Fruit fly (Drosophila melanogaster): Measurements from ENCODE around the gene ND-B8.

Gene ND-B8

dm6 chr2L:4440881-4441737 lies 13.3 kb upstream of the ND-B8 start, which contains the start of gene CG15431 (continued):
- TF ChIP-seq CG7928 (GFP tag; optimal IDR thresholded peaks at IDR 0.05) (no peak), nau (GFP tag; optimal IDR thresholded peaks at IDR 0.05) (peak; percentile 55), run (tag; optimal IDR thresholded peaks at IDR 0.05) (peak; percentile 17), zf30C (GFP tag; optimal IDR thresholded peaks at IDR 0.05) (peak; percentile 67), sqz (GFP tag; optimal IDR thresholded peaks at IDR 0.05) (no peak), CG4854 (GFP tag; optimal IDR thresholded peaks at IDR 0.05) (peak; percentile 41), hbn (GFP tag; IDR thresholded peaks at IDR 0.05; ENCODE audit: partially characterized antibody) (no peak), fru (optimal IDR thresholded peaks at IDR 0.05) (no peak), row (GFP tag; IDR thresholded peaks at IDR 0.05) (peak; percentile 71), CG7372 (GFP tag; IDR thresholded peaks at IDR 0.05) (peak; percentile 51), CG13424 (tag; optimal IDR thresholded peaks at IDR 0.05) (peak; percentile 44), klu (GFP tag; IDR thresholded peaks at IDR 0.05) (peak; percentile 57), CG10147 (GFP tag; optimal IDR thresholded peaks at IDR 0.05) (peak; percentile 28), tin (GFP tag; optimal IDR thresholded peaks at IDR 0.05) (peak; percentile 37), Sry-δ (GFP tag; optimal IDR thresholded peaks at IDR 0.05) (no peak), fd64A (GFP tag; optimal IDR thresholded peaks at IDR 0.05) (no peak), z (GFP tag; IDR thresholded peaks at IDR 0.05) (no peak), ap (GFP tag; IDR thresholded peaks at IDR 0.05) (no peak), danr (GFP tag; IDR thresholded peaks at IDR 0.05) (no peak), CG14667 (GFP tag; IDR thresholded peaks at IDR 0.05) (0 out of 2 replicates have a peak, but pooled peaks have one; percentile 8), esg (GFP tag; conservative IDR thresholded peaks at IDR 0.05) (peak; percentile 44), CG3838 (GFP tag; optimal IDR thresholded peaks at IDR 0.05) (no peak), CG4707 (GFP tag; optimal IDR thresholded peaks at IDR 0.05) (no peak), CkIIα-i1 (GFP tag; IDR thresholded peaks at IDR 0.05) (peak; percentile 65; the same call in 1 of the 2 replicates), Chrac-16 (GFP tag; optimal IDR thresholded peaks at IDR 0.05) (no peak), Vsx1 (GFP tag; optimal IDR thresholded peaks at IDR 0.05) (no peak), Aef1 (GFP tag; IDR thresholded peaks at IDR 0.05) (peak; percentile 46; the same call in 2 of the 3 replicates), ERR (GFP tag; optimal IDR thresholded peaks at IDR 0.05) (no peak), chinmo (GFP tag; IDR thresholded peaks at IDR 0.05; ENCODE audit: partially characterized antibody) (0 out of 4 replicates have a peak, but pooled peaks have one; percentile 34), Fer3 (tag; optimal IDR thresholded peaks at IDR 0.05) (peak; percentile 59), Dref (GFP tag; IDR thresholded peaks at IDR 0.05) (no peak), Hmx (GFP tag; optimal IDR thresholded peaks at IDR 0.05) (no peak), ranshi (GFP tag; IDR thresholded peaks at IDR 0.05) (no peak; the same call in 1 of the 2 replicates), CG10543 (GFP tag; optimal IDR thresholded peaks at IDR 0.05) (no peak), oc (tag; optimal IDR thresholded peaks at IDR 0.05) (no peak), CG18476 (GFP tag; optimal IDR thresholded peaks at IDR 0.05) (peak; percentile 45), nerfin-1 (tag; optimal IDR thresholded peaks at IDR 0.05) (no peak), CG9437 (GFP tag; optimal IDR thresholded peaks at IDR 0.05) (no peak), CG8290 (GFP tag; optimal IDR thresholded peaks at IDR 0.05) (no peak), CG8290 (tag; optimal IDR thresholded peaks at IDR 0.05) (no peak), dm (GFP tag; optimal IDR thresholded peaks at IDR 0.05) (no peak), wor (GFP tag; IDR thresholded peaks at IDR 0.05) (no peak), CG1529 (GFP tag; optimal IDR thresholded peaks at IDR 0.05) (no peak), CG1792 (GFP tag; optimal IDR thresholded peaks at IDR 0.05) (no peak), CG9932 (GFP tag; IDR thresholded peaks at IDR 0.05) (peak; percentile 61), salm (tag; optimal IDR thresholded peaks at IDR 0.05) (peak; percentile 32), Mes4 (GFP tag; optimal IDR thresholded peaks at IDR 0.05) (no peak), CG17186 (GFP tag; optimal IDR thresholded peaks at IDR 0.05) (no peak), Sox102F (GFP tag; optimal IDR thresholded peaks at IDR 0.05) (no peak), CG3163 (GFP tag; optimal IDR thresholded peaks at IDR 0.05) (peak; percentile 96)
